Fruit fly (Drosophila melanogaster) whole organism, larva: Measurements from ENCODE around the gene CG13373.

Source experiments
- noc ChIP-seq: fragments of 200-800 bp; sonication (Bioruptor generic); optimal IDR thresholded peaks from 3 replicates; lab custom pipeline; 2019; ENCODE audit warnings: missing biosample characterization, mild to moderate bottlenecking, missing genetic modification characterization, moderate library complexity

CG13373 gene

dm6 chrX:476230-477143, at the start of gene CG13373, which contains the start of gene ebo:
Gene CG13373 (plus strand): TSS chrX:476984.
Gene ebo (minus strand): TSS chrX:476579.
- TF ChIP-seq noc (tag; lab: Kevin White, UChicago) = no peak

dm6 chrX:428192-428591, 48.6 kb upstream of the CG13373 start:
- TF ChIP-seq noc (tag; lab: Kevin White, UChicago) = no peak

dm6 chrX:437404-437803, 39.4 kb upstream of the CG13373 start, which contains the start of gene Pgcl:
Gene Pgcl (minus strand): TSS chrX:437448.
- TF ChIP-seq noc (tag; lab: Kevin White, UChicago) = no peak

- no peak for TF ChIP-seq noc (tag; lab: Kevin White, UChicago)
Measured at dm6 chrX:441295-441694, 35.5 kb upstream of the CG13373 start.

dm6 chrX:443981-444550, 32.7 kb upstream of the CG13373 start:
- TF ChIP-seq noc (tag; lab: Kevin White, UChicago) = no peak

- no peak for TF ChIP-seq noc (tag; lab: Kevin White, UChicago)
Measured at dm6 chrX:446002-446401, 30.8 kb upstream of the CG13373 start.

dm6 chrX:448270-448669, 28.5 kb upstream of the CG13373 start:
- no peak for TF ChIP-seq noc (tag; lab: Kevin White, UChicago)

dm6 chrX:448978-449377, 27.8 kb upstream of the CG13373 start:
- TF ChIP-seq noc (tag; lab: Kevin White, UChicago) = no peak

- TF ChIP-seq noc (tag; lab: Kevin White, UChicago) = no peak
Measured at dm6 chrX:452716-453115, 24.1 kb upstream of the CG13373 start.

dm6 chrX:456959-457358, 19.8 kb upstream of the CG13373 start:
- TF ChIP-seq noc (tag; lab: Kevin White, UChicago) = no peak

dm6 chrX:457803-458202, 19.0 kb upstream of the CG13373 start:
- no peak for TF ChIP-seq noc (tag; lab: Kevin White, UChicago)

dm6 chrX:460447-460846, 16.3 kb upstream of the CG13373 start, which contains the start of gene ase:
Gene ase (plus strand): TSS chrX:460747.
- TF ChIP-seq noc (tag; lab: Kevin White, UChicago) = no peak

- no peak for TF ChIP-seq noc (tag; lab: Kevin White, UChicago)
Measured at dm6 chrX:463934-464333, 12.8 kb upstream of the CG13373 start.

dm6 chrX:469235-469634, 7.5 kb upstream of the CG13373 start, which contains the start of gene Cyp4g1:
Gene Cyp4g1 (minus strand): TSS chrX:469335.
- no peak for TF ChIP-seq noc (tag; lab: Kevin White, UChicago)

- no peak for TF ChIP-seq noc (tag; lab: Kevin White, UChicago)
Measured at dm6 chrX:470626-471025, 6.2 kb upstream of the CG13373 start, which contains the start of gene CG32816. Gene CG32816 (minus strand): TSS chrX:470726.

dm6 chrX:478766-479165, 2.0 kb downstream of the CG13373 start, which contains the start of gene CG32817:
Gene CG32817 (plus strand): TSS chrX:479066.
- TF ChIP-seq noc (tag; lab: Kevin White, UChicago) = no peak
